Worm (Caenorhabditis elegans) whole organism, young adult: ENCODE measurements around the gene pho-9.

Source experiments
- B0261.1 ChIP-seq: sonication (generic microtip); optimal IDR thresholded peaks from 2 replicates; lab custom pipeline; 2016; ENCODE audit warnings: mild to moderate bottlenecking, missing genetic modification characterization, moderate library complexity, missing compliant biosample characterization
- F22D6.2 ChIP-seq: sonication (generic microtip); optimal IDR thresholded peaks from 2 replicates; lab custom pipeline; 2016; ENCODE audit warnings: mild to moderate bottlenecking, missing genetic modification characterization, missing compliant biosample characterization
- F33H1.4 ChIP-seq: fragments of 200-800 bp; sonication (Bioruptor generic); IDR thresholded peaks from 2 replicates; pipeline ENCODE4 v1.3.6; 2022; ENCODE audit warnings: missing genetic modification reagents, missing genetic modification characterization, missing compliant biosample characterization
- F52B5.7 ChIP-seq: sonication (generic microtip); optimal IDR thresholded peaks from 2 replicates; lab custom pipeline; 2016; ENCODE audit warnings: mild to moderate bottlenecking, missing genetic modification characterization, missing compliant biosample characterization
- Y56A3A.18 ChIP-seq: fragments of 200-800 bp; sonication (Bioruptor generic); IDR thresholded peaks from 2 replicates; pipeline ENCODE4 v1.3.6; 2022; ENCODE audit warnings: missing genetic modification reagents, missing genetic modification characterization, missing compliant biosample characterization
- ama-1 ChIP-seq, 3 experiments: fragments of 150-350 bp in 1 of 3; sonication (generic microtip) in 2 of 3; optimal IDR thresholded peaks; 2 replicates each; lab custom pipeline; 2014 to 2018; ENCODE audit warnings: missing biosample characterization in 2 of 3, missing genetic modification characterization in 2 of 3, missing genetic modification reagents in 2 of 3
- atf-7 ChIP-seq: sonication (generic microtip); optimal IDR thresholded peaks from 2 replicates; lab custom pipeline; 2017; ENCODE audit warnings: mild to moderate bottlenecking, missing genetic modification characterization, missing compliant biosample characterization
- attf-3 ChIP-seq: fragments of 200-800 bp; sonication (Bioruptor generic); conservative IDR thresholded peaks from 2 replicates; pipeline ENCODE4 v1.3.6; 2022; ENCODE audit warnings: missing genetic modification reagents, missing genetic modification characterization, missing compliant biosample characterization
- attf-5 ChIP-seq: fragments of 200-800 bp; sonication (Bioruptor generic); optimal IDR thresholded peaks from 2 replicates; lab custom pipeline; 2018; ENCODE audit warnings: mild to moderate bottlenecking, missing genetic modification characterization, missing compliant biosample characterization
- attf-6 ChIP-seq: fragments of 200-800 bp; sonication (Bioruptor generic); IDR thresholded peaks from 2 replicates; pipeline ENCODE4 v1.3.6; 2022; ENCODE audit warnings: missing genetic modification reagents, missing genetic modification characterization, missing compliant biosample characterization
- bed-2 ChIP-seq: fragments of 200-800 bp; sonication (Bioruptor generic); IDR thresholded peaks from 2 replicates; pipeline ENCODE4 v1.3.6; 2022; ENCODE audit warnings: missing genetic modification reagents, missing genetic modification characterization, missing compliant biosample characterization
- ccch-3 ChIP-seq: fragments of 200-800 bp; sonication (Bioruptor generic); optimal IDR thresholded peaks from 2 replicates; lab custom pipeline; 2018; ENCODE audit warnings: mild to moderate bottlenecking, missing genetic modification characterization, missing compliant biosample characterization
- ceh-79 ChIP-seq: sonication (generic microtip); optimal IDR thresholded peaks from 2 replicates; lab custom pipeline; 2017; ENCODE audit warnings: mild to moderate bottlenecking, missing genetic modification characterization, missing compliant biosample characterization
- dpff-1 ChIP-seq: sonication (generic microtip); optimal IDR thresholded peaks from 2 replicates; lab custom pipeline; 2017; ENCODE audit warnings: mild to moderate bottlenecking, missing genetic modification characterization, missing compliant biosample characterization
- egrh-3 ChIP-seq: fragments of 200-800 bp; sonication (Bioruptor generic); IDR thresholded peaks from 2 replicates; pipeline ENCODE4 v1.3.6; 2022; ENCODE audit warnings: missing genetic modification reagents, missing genetic modification characterization, missing compliant biosample characterization
- fkh-3 ChIP-seq: sonication (generic microtip); optimal IDR thresholded peaks from 2 replicates; lab custom pipeline; 2016; ENCODE audit warnings: mild to moderate bottlenecking, missing genetic modification characterization, missing compliant biosample characterization
- hmg-1.2 ChIP-seq: fragments of 200-800 bp; sonication (Bioruptor generic); IDR thresholded peaks from 2 replicates; pipeline ENCODE4 v1.3.6; 2022; ENCODE audit warnings: missing genetic modification reagents, missing genetic modification characterization, missing compliant biosample characterization
- hsf-1 ChIP-seq: fragments of 200-800 bp; sonication (Bioruptor generic); IDR thresholded peaks from 2 replicates; pipeline ENCODE4 v1.3.6; 2022; ENCODE audit warnings: missing genetic modification reagents, missing genetic modification characterization, missing compliant biosample characterization
- lag-1 ChIP-seq: fragments of 200-800 bp; sonication (Bioruptor generic); IDR thresholded peaks from 2 replicates; pipeline ENCODE4 v1.3.6; 2022; ENCODE audit warnings: missing genetic modification reagents, missing genetic modification characterization, missing compliant biosample characterization
- let-526 ChIP-seq: fragments of 200-800 bp; sonication (Bioruptor generic); IDR thresholded peaks from 2 replicates; pipeline ENCODE4 v1.3.6; 2022; ENCODE audit warnings: missing genetic modification reagents, missing genetic modification characterization, missing compliant biosample characterization
- lin-35 ChIP-seq, 3 experiments: fragments of 150-350 bp in 2 of 3; sonication (generic microtip) in 1 of 3; optimal IDR thresholded peaks; 2 replicates each; lab custom pipeline; 2014 to 2018; ENCODE audit warnings: missing biosample characterization in 3 of 3, missing genetic modification characterization in 3 of 3, missing genetic modification reagents in 3 of 3
- lin-54 ChIP-seq: fragments of 200-800 bp; sonication (Bioruptor generic); optimal IDR thresholded peaks from 2 replicates; lab custom pipeline; 2018; ENCODE audit warnings: mild to moderate bottlenecking, missing genetic modification characterization, missing compliant biosample characterization
- lsl-1 ChIP-seq: fragments of 200-800 bp; sonication (Bioruptor generic); optimal IDR thresholded peaks from 2 replicates; lab custom pipeline; 2018; ENCODE audit warnings: mild to moderate bottlenecking, missing genetic modification characterization, moderate library complexity, missing compliant biosample characterization
- madf-3 ChIP-seq: fragments of 200-800 bp; sonication (Bioruptor generic); IDR thresholded peaks from 2 replicates; pipeline ENCODE4 v1.3.6; 2022; ENCODE audit warnings: missing genetic modification reagents, missing genetic modification characterization, missing compliant biosample characterization
- madf-6 ChIP-seq: fragments of 200-800 bp; sonication (Bioruptor generic); IDR thresholded peaks from 2 replicates; pipeline ENCODE4 v1.3.6; 2022; ENCODE audit warnings: missing genetic modification reagents, missing genetic modification characterization, missing compliant biosample characterization
- mcd-1 ChIP-seq: fragments of 200-800 bp; sonication (Bioruptor generic); IDR thresholded peaks from 2 replicates; pipeline ENCODE4 v1.3.6; 2022; ENCODE audit warnings: missing genetic modification reagents, missing genetic modification characterization, missing compliant biosample characterization
- mes-4 ChIP-seq: sonication (generic microtip); optimal IDR thresholded peaks from 2 replicates; lab custom pipeline; 2016; ENCODE audit warnings: missing genotype, missing genetic modification characterization, missing compliant biosample characterization
- nfya-2 ChIP-seq: fragments of 200-800 bp; sonication (Bioruptor generic); IDR thresholded peaks from 2 replicates; pipeline ENCODE4 v1.3.6; 2022; ENCODE audit warnings: missing genetic modification reagents, missing genetic modification characterization, missing compliant biosample characterization
- nfyb-1 ChIP-seq: fragments of 200-800 bp; sonication (Bioruptor generic); IDR thresholded peaks from 2 replicates; pipeline ENCODE4 v1.3.6; 2022; ENCODE audit warnings: missing genetic modification reagents, missing genetic modification characterization, missing compliant biosample characterization
- nhr-120 ChIP-seq: fragments of 200-800 bp; sonication (Bioruptor generic); IDR thresholded peaks from 2 replicates; pipeline ENCODE4 v1.3.6; 2022; ENCODE audit warnings: missing genetic modification characterization, missing compliant biosample characterization
- rpc-1 ChIP-seq, 2 experiments: fragments of 150-350 bp in 1 of 2; sonication (generic microtip) in 1 of 2; optimal IDR thresholded peaks; 2 replicates each; lab custom pipeline; 2014 to 2018; ENCODE audit warnings: missing biosample characterization in 1 of 2, missing genetic modification characterization in 1 of 2, missing genetic modification reagents in 1 of 2, missing genotype in 1 of 2
- sdz-38 ChIP-seq: sonication (generic microtip); optimal IDR thresholded peaks from 2 replicates; lab custom pipeline; 2016; ENCODE audit warnings: missing genotype, missing genetic modification characterization, missing compliant biosample characterization
- snpc-1.1 ChIP-seq: sonication (generic microtip); optimal IDR thresholded peaks from 2 replicates; lab custom pipeline; 2017; ENCODE audit warnings: missing genetic modification characterization, mild to moderate bottlenecking, missing compliant biosample characterization, antibody characterized with exemption, moderate library complexity, missing genotype, missing genetic modification reagents; ENCODE audit not compliant: insufficient read depth
- somi-1 ChIP-seq: fragments of 200-800 bp; sonication (Bioruptor generic); optimal IDR thresholded peaks from 2 replicates; lab custom pipeline; 2018; ENCODE audit warnings: mild to moderate bottlenecking, missing genetic modification characterization, missing compliant biosample characterization
- tbp1 ChIP-seq: fragments of 200-800 bp; sonication (Bioruptor generic); optimal IDR thresholded peaks from 2 replicates; lab custom pipeline; 2018; ENCODE audit warnings: mild to moderate bottlenecking, missing genetic modification characterization, missing compliant biosample characterization
- tbx-9 ChIP-seq: sonication (generic microtip); optimal IDR thresholded peaks from 2 replicates; lab custom pipeline; 2016; ENCODE audit warnings: borderline replicate concordance, missing genetic modification characterization, inconsistent platforms, missing compliant biosample characterization
- zfh-2 ChIP-seq: fragments of 200-800 bp; sonication (Bioruptor generic); conservative IDR thresholded peaks from 2 replicates; pipeline ENCODE4 v1.3.6; 2022; ENCODE audit warnings: missing genetic modification reagents, missing genetic modification characterization, missing compliant biosample characterization

pho-9 gene

ce11 chrIII:2780793-2781192 lies 20.2 kb upstream of the pho-9 start, which contains the start of gene Y71H2AM.6:
TSS of gene Y71H2AM.6 (plus strand) at chrIII:2781056.
- no peak for TF ChIP-seq Y56A3A.18
- no peak for TF ChIP-seq F52B5.7
- TF ChIP-seq attf-6 (GFP tag; lab: Robert Waterston, UW): no peak
- TF ChIP-seq lsl-1: peak; percentile 84
- TF ChIP-seq bed-2 (GFP tag; lab: Robert Waterston, UW): no peak
- no peak for TF ChIP-seq F22D6.2 (tag; lab: Kevin White, UChicago)
- no peak for TF ChIP-seq let-526 (GFP tag; lab: Robert Waterston, UW)
- peak; percentile 38; the same call in 1 of the 2 replicates for TF ChIP-seq mcd-1 (GFP tag; lab: Robert Waterston, UW)
- TF ChIP-seq ceh-79 (tag; lab: Kevin White, UChicago): no peak
- peak; percentile 57; the same call in 1 of the 2 replicates for TF ChIP-seq madf-6 (GFP tag; lab: Robert Waterston, UW)
- peak; percentile 6 for TF ChIP-seq snpc-1.1 (tag; lab: Kevin White, UChicago)
- TF ChIP-seq lin-54 (GFP tag; lab: Kevin White, UChicago): peak; percentile 65
- no peak for TF ChIP-seq B0261.1 (tag; lab: Kevin White, UChicago)
- no peak for TF ChIP-seq sdz-38
- no peak for TF ChIP-seq ama-1 (optimal IDR thresholded peaks at IDR 0.05; lab: Kevin White, UChicago)
- TF ChIP-seq ama-1 (GFP tag; optimal IDR thresholded peaks at IDR 0.05; lab: Kevin White, UChicago): no peak
- peak; percentile 48 for TF ChIP-seq F33H1.4 (GFP tag; lab: Robert Waterston, UW)
- TF ChIP-seq madf-3 (GFP tag; lab: Robert Waterston, UW): no peak
- TF ChIP-seq fkh-3: no peak
- TF ChIP-seq nhr-120 (GFP tag; lab: Robert Waterston, UW): no peak
- TF ChIP-seq attf-3 (GFP tag; lab: Robert Waterston, UW): no peak
- TF ChIP-seq somi-1 (GFP tag; lab: Kevin White, UChicago): no peak
- no peak for TF ChIP-seq atf-7 (tag; lab: Kevin White, UChicago)
- no peak for TF ChIP-seq hsf-1 (GFP tag; lab: Robert Waterston, UW)
- TF ChIP-seq attf-5 (GFP tag; lab: Kevin White, UChicago): peak; percentile 31
- TF ChIP-seq tbp1: no peak
- TF ChIP-seq lag-1 (GFP tag; lab: Robert Waterston, UW): no peak
- TF ChIP-seq dpff-1 (tag; lab: Kevin White, UChicago): no peak
- no peak for TF ChIP-seq rpc-1 (optimal IDR thresholded peaks at IDR 0.05; lab: Kevin White, UChicago)
- no peak for TF ChIP-seq rpc-1 (tag; optimal IDR thresholded peaks at IDR 0.05; lab: Kevin White, UChicago)
- no peak for TF ChIP-seq tbx-9 (tag; lab: Kevin White, UChicago)
- no peak for TF ChIP-seq nfya-2 (GFP tag; lab: Robert Waterston, UW)
- peak in 1 of 3 experiments; percentile 3 for TF ChIP-seq lin-35 (GFP tag; optimal IDR thresholded peaks at IDR 0.05; lab: Kevin White, UChicago)
- TF ChIP-seq mes-4 (tag; lab: Kevin White, UChicago): no peak
- no peak for TF ChIP-seq ccch-3

- no peak for TF ChIP-seq madf-6 (GFP tag; lab: Robert Waterston, UW)
- TF ChIP-seq hmg-1.2 (GFP tag; lab: Robert Waterston, UW): 0 out of 2 replicates have a peak, but pooled peaks have one; percentile 12
Measured at ce11 chrIII:2780283-2780682, 19.7 kb upstream of the pho-9 start.

ce11 chrIII:2778655-2779054 lies 18.0 kb upstream of the pho-9 start, which contains the start of gene laf-1:
TSS of gene laf-1 (minus strand) at chrIII:2779053.
- 0 out of 2 replicates have a peak, but pooled peaks have one; percentile 24 for TF ChIP-seq mcd-1 (GFP tag; lab: Robert Waterston, UW)
- no peak for TF ChIP-seq nfyb-1
- peak; percentile 65; the same call in 1 of the 2 replicates for TF ChIP-seq egrh-3 (GFP tag; lab: Robert Waterston, UW)
- TF ChIP-seq zfh-2 (GFP tag; lab: Robert Waterston, UW): peak; percentile 73
